Worm (Caenorhabditis elegans): ENCODE data around the gene bgnt-1.2.

bgnt-1.2 gene

DNA sequence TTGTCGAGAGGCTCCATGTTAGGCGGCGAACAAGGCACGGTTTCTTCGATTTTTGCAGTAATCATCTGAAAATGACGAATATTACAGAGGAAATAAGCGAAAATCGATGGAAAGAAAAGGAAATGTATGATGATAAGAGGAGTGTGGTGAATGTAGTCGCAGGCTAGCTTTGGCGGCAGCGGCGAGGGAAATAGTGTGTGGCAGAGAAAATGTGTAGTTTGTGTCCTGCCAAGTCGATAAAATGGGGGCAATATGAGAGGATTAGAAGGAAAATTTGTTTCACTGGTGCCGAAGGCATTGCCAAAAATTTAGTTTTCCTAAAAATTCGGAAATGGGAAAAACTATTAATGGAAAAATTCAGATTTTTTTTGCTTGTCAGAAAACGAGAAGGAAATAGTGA, 51.7 kb downstream of the bgnt-1.2 start, which contains the start of gene nhr-86:
Gene nhr-86, minus strand, starts transcription at position 71 of the 400 bp plus-strand sequence.
- TF ChIP-seq crh-2 (tag; optimal IDR thresholded peaks at IDR 0.05), result peak; percentile 8
- no peak for TF ChIP-seq lin-13 (GFP tag; optimal IDR thresholded peaks at IDR 0.05)
- peak; percentile 28 for TF ChIP-seq nhr-129 (tag; optimal IDR thresholded peaks at IDR 0.05)
- no peak for TF ChIP-seq R02D3.7 (tag; optimal IDR thresholded peaks at IDR 0.05)
- no peak for TF ChIP-seq nhr-21 (tag; optimal IDR thresholded peaks at IDR 0.05)
- TF ChIP-seq nhr-237 (tag; optimal IDR thresholded peaks at IDR 0.05), result no peak
- no peak for TF ChIP-seq peb-1 (tag; optimal IDR thresholded peaks at IDR 0.05)
- peak; percentile 2 for TF ChIP-seq gmeb-1 (tag; optimal IDR thresholded peaks at IDR 0.05)
- no peak for TF ChIP-seq dmd-4 (tag; optimal IDR thresholded peaks at IDR 0.05)
- no peak for TF ChIP-seq lin-39 (tag; optimal IDR thresholded peaks at IDR 0.05)
- TF ChIP-seq blmp-1 (tag; optimal IDR thresholded peaks at IDR 0.05; ENCODE audit: insufficient read depth), result no peak
- no peak for TF ChIP-seq unc-62 (GFP tag; optimal IDR thresholded peaks at IDR 0.05)
- no peak for TF ChIP-seq nhr-23 (tag; optimal IDR thresholded peaks at IDR 0.05)
- TF ChIP-seq mdl-1 (tag; optimal IDR thresholded peaks at IDR 0.05), result no peak
- no peak for TF ChIP-seq mab-5 (tag; optimal IDR thresholded peaks at IDR 0.05)
- TF ChIP-seq nhr-10 (tag; optimal IDR thresholded peaks at IDR 0.05), result no peak
- no peak for TF ChIP-seq ZK546.5 (tag; optimal IDR thresholded peaks at IDR 0.05)
- TF ChIP-seq mbf-1 (tag; optimal IDR thresholded peaks at IDR 0.05), result no peak
- TF ChIP-seq ama-1 (optimal IDR thresholded peaks at IDR 0.05), result peak; percentile 5
- TF ChIP-seq fos-1 (tag; optimal IDR thresholded peaks at IDR 0.05), result peak; percentile 30
- TF ChIP-seq sma-9 (GFP tag; optimal IDR thresholded peaks at IDR 0.05), result no peak
- no peak for TF ChIP-seq sma-9 (tag; optimal IDR thresholded peaks at IDR 0.05)
- no peak for TF ChIP-seq egl-27 (tag; optimal IDR thresholded peaks at IDR 0.05)
- no peak for TF ChIP-seq sma-3 (GFP tag; optimal IDR thresholded peaks at IDR 0.05)
